Worm (Caenorhabditis elegans): ENCODE results near the gene dyn-1.

- TF ChIP-seq T22C8.4 (GFP tag; IDR thresholded peaks at IDR 0.05) (no peak), klf-2 (GFP tag; conservative IDR thresholded peaks at IDR 0.05) (no peak), flt-1 (GFP tag; IDR thresholded peaks at IDR 0.05) (no peak), cog-1 (tag; optimal IDR thresholded peaks at IDR 0.05) (no peak), med-1 (GFP tag; optimal IDR thresholded peaks at IDR 0.05; ENCODE audit: insufficient read depth) (no peak), ztf-29 (GFP tag; IDR thresholded peaks at IDR 0.05) (no peak), ztf-23 (GFP tag; IDR thresholded peaks at IDR 0.05) (no peak), ref-1 (GFP tag; conservative IDR thresholded peaks at IDR 0.05) (no peak), tab-1 (GFP tag; IDR thresholded peaks at IDR 0.05) (no peak)
Observed at ce11 chrX:15528472-15528871, 40.2 kb upstream of the dyn-1 start.
